Worm (Caenorhabditis elegans) whole organism, L3 larva: ENCODE measurements around the gene C04C11.25.
A peak's percentile ranks its signal among the peaks of the same experiment; 100 is the strongest.

Experiments
- R02D3.7 ChIP-seq: fragments of 150-350 bp; optimal IDR thresholded peaks from 2 replicates; lab custom pipeline; 2014; ENCODE audit warnings: missing biosample characterization, missing genetic modification characterization
- aly-2 ChIP-seq: fragments of 150-350 bp; optimal IDR thresholded peaks from 2 replicates; lab custom pipeline; 2014; ENCODE audit warnings: missing biosample characterization, missing genetic modification characterization
- ama-1 ChIP-seq: fragments of 150-350 bp; optimal IDR thresholded peaks from 2 replicates; lab custom pipeline; 2018
- ceh-28 ChIP-seq: fragments of 150-350 bp; optimal IDR thresholded peaks from 2 replicates; lab custom pipeline; 2014; ENCODE audit warnings: missing biosample characterization, missing genetic modification reagents, missing genetic modification characterization
- ceh-82 ChIP-seq: fragments of 150-350 bp; optimal IDR thresholded peaks from 2 replicates; lab custom pipeline; 2014; ENCODE audit warnings: missing biosample characterization, missing genetic modification characterization
- daf-12 ChIP-seq: fragments of 150-350 bp; optimal IDR thresholded peaks from 2 replicates; lab custom pipeline; 2014; ENCODE audit warnings: missing biosample characterization, missing genetic modification reagents, missing genetic modification characterization
- egl-27 ChIP-seq: sonication (generic microtip); optimal IDR thresholded peaks from 4 replicates; lab custom pipeline; 2017; ENCODE audit warnings: missing biosample characterization, missing genetic modification reagents, missing genetic modification characterization
- egl-5 ChIP-seq: fragments of 150-350 bp; optimal IDR thresholded peaks from 2 replicates; lab custom pipeline; 2017; ENCODE audit warnings: missing biosample characterization, missing genetic modification reagents, missing genetic modification characterization, inconsistent platforms
- elt-1 ChIP-seq: fragments of 150-350 bp; optimal IDR thresholded peaks from 2 replicates; lab custom pipeline; 2014; ENCODE audit warnings: missing biosample characterization, missing genetic modification characterization
- elt-2 ChIP-seq: sonication (generic microtip); optimal IDR thresholded peaks from 2 replicates; lab custom pipeline; 2016; ENCODE audit warnings: missing genetic modification reagents, mild to moderate bottlenecking, missing genetic modification characterization, missing compliant biosample characterization
- elt-3 ChIP-seq, 3 experiments: fragments of 150-350 bp in 1 of 3; sonication (generic microtip) in 2 of 3; optimal IDR thresholded peaks; 2 replicates in 2 of 3; 4 replicates in 1 of 3; lab custom pipeline; 2014 to 2017; ENCODE audit warnings: missing biosample characterization in 3 of 3, missing genetic modification characterization in 3 of 3
- eor-1 ChIP-seq, 2 experiments: fragments of 150-350 bp; optimal IDR thresholded peaks; 2 replicates each; lab custom pipeline; 2014 to 2018; ENCODE audit warnings: missing biosample characterization in 2 of 2, missing genetic modification characterization in 2 of 2
- fkh-10 ChIP-seq: sonication (generic microtip); optimal IDR thresholded peaks from 2 replicates; lab custom pipeline; 2017; ENCODE audit warnings: missing biosample characterization, missing genetic modification reagents, missing genetic modification characterization
- fkh-2 ChIP-seq: fragments of 150-350 bp; optimal IDR thresholded peaks from 2 replicates; lab custom pipeline; 2014; ENCODE audit warnings: missing biosample characterization, missing genetic modification reagents, missing genetic modification characterization
- fos-1 ChIP-seq: fragments of 150-350 bp; optimal IDR thresholded peaks from 2 replicates; lab custom pipeline; 2014; ENCODE audit warnings: missing biosample characterization, missing genetic modification characterization
- hmg-11 ChIP-seq: sonication (generic microtip); optimal IDR thresholded peaks from 2 replicates; lab custom pipeline; 2016; ENCODE audit warnings: missing genetic modification characterization, missing compliant biosample characterization
- jun-1 ChIP-seq: fragments of 150-350 bp; optimal IDR thresholded peaks from 2 replicates; lab custom pipeline; 2014; ENCODE audit warnings: missing biosample characterization, missing genetic modification reagents, missing genetic modification characterization
- lin-15B ChIP-seq: fragments of 150-350 bp; optimal IDR thresholded peaks from 2 replicates; lab custom pipeline; 2014; ENCODE audit warnings: missing biosample characterization, missing genetic modification characterization
- lin-39 ChIP-seq: fragments of 150-350 bp; optimal IDR thresholded peaks from 2 replicates; lab custom pipeline; 2018; ENCODE audit warnings: missing biosample characterization, missing genetic modification reagents, missing genetic modification characterization
- lsy-12 ChIP-seq: sonication (generic microtip); optimal IDR thresholded peaks from 2 replicates; lab custom pipeline; 2016; ENCODE audit warnings: mild to moderate bottlenecking, missing genetic modification characterization, missing compliant biosample characterization
- mml-1 ChIP-seq: fragments of 150-350 bp; sonication (generic microtip); optimal IDR thresholded peaks from 3 replicates; lab custom pipeline; 2014; ENCODE audit warnings: missing biosample characterization, missing genetic modification characterization
- nfya-1 ChIP-seq: sonication (generic microtip); optimal IDR thresholded peaks from 2 replicates; lab custom pipeline; 2017; ENCODE audit warnings: missing genetic modification characterization, mild to moderate bottlenecking, missing compliant biosample characterization, antibody characterized with exemption, moderate library complexity; ENCODE audit not compliant: insufficient read depth
- nhr-11 ChIP-seq: fragments of 150-350 bp; optimal IDR thresholded peaks from 2 replicates; lab custom pipeline; 2014; ENCODE audit warnings: missing biosample characterization, missing genetic modification characterization
- nhr-12 ChIP-seq: fragments of 150-350 bp; optimal IDR thresholded peaks from 2 replicates; lab custom pipeline; 2014; ENCODE audit warnings: missing biosample characterization, missing genetic modification characterization
- nhr-23 ChIP-seq: fragments of 150-350 bp; optimal IDR thresholded peaks from 2 replicates; lab custom pipeline; 2014; ENCODE audit warnings: missing biosample characterization, missing genetic modification reagents, missing genetic modification characterization
- nhr-237 ChIP-seq: fragments of 150-350 bp; optimal IDR thresholded peaks from 2 replicates; lab custom pipeline; 2014; ENCODE audit warnings: missing biosample characterization, missing genetic modification characterization
- nhr-25 ChIP-seq: sonication (generic microtip); optimal IDR thresholded peaks from 2 replicates; lab custom pipeline; 2017; ENCODE audit warnings: missing biosample characterization, missing genetic modification characterization
- nhr-28 ChIP-seq: fragments of 150-350 bp; optimal IDR thresholded peaks from 2 replicates; lab custom pipeline; 2014; ENCODE audit warnings: missing biosample characterization, missing genetic modification characterization
- nhr-76 ChIP-seq: fragments of 150-350 bp; sonication (generic microtip); optimal IDR thresholded peaks from 5 replicates; lab custom pipeline; 2014; ENCODE audit warnings: missing biosample characterization, missing genetic modification characterization
- pha-4 ChIP-seq: fragments of 150-350 bp; optimal IDR thresholded peaks from 2 replicates; lab custom pipeline; 2014; ENCODE audit warnings: missing biosample characterization, missing genetic modification reagents, missing genetic modification characterization
- pqm-1 ChIP-seq: fragments of 150-350 bp; optimal IDR thresholded peaks from 2 replicates; lab custom pipeline; 2017; ENCODE audit warnings: missing biosample characterization, missing genetic modification characterization, inconsistent platforms
- sea-2 ChIP-seq: fragments of 150-350 bp; sonication (generic microtip); optimal IDR thresholded peaks from 4 replicates; lab custom pipeline; 2014; ENCODE audit warnings: missing biosample characterization, missing genetic modification reagents, missing genetic modification characterization
- skn-1 ChIP-seq: fragments of 150-350 bp; optimal IDR thresholded peaks from 2 replicates; lab custom pipeline; 2014; ENCODE audit warnings: missing biosample characterization, missing genetic modification characterization
- snpc-4 ChIP-seq: fragments of 150-350 bp; optimal IDR thresholded peaks from 2 replicates; lab custom pipeline; 2014; ENCODE audit warnings: missing biosample characterization, missing genetic modification characterization
- unc-39 ChIP-seq: sonication (generic microtip); optimal IDR thresholded peaks from 4 replicates; lab custom pipeline; 2017; ENCODE audit warnings: missing biosample characterization, missing genetic modification characterization
- zag-1 ChIP-seq: fragments of 150-350 bp; optimal IDR thresholded peaks from 2 replicates; lab custom pipeline; 2014; ENCODE audit warnings: missing biosample characterization, missing genetic modification characterization
- ztf-11 ChIP-seq: fragments of 150-350 bp; optimal IDR thresholded peaks from 2 replicates; lab custom pipeline; 2014; ENCODE audit warnings: missing biosample characterization, missing genetic modification characterization
- ztf-4 ChIP-seq: fragments of 150-350 bp; optimal IDR thresholded peaks from 2 replicates; lab custom pipeline; 2014; ENCODE audit warnings: missing biosample characterization, missing genetic modification characterization

Gene C04C11.25

ce11 chrX:14029392-14029791 is 14.1 kb upstream of the C04C11.25 start:
- no peak for TF ChIP-seq ztf-4
- TF ChIP-seq elt-2 (tag; lab: Kevin White, UChicago), result no peak
- TF ChIP-seq aly-2 (tag; lab: Kevin White, UChicago), result no peak
- TF ChIP-seq sea-2 (GFP tag; lab: Kevin White, UChicago), result no peak
- no peak for TF ChIP-seq lsy-12 (tag; lab: Kevin White, UChicago)
- TF ChIP-seq lin-15B, result no peak
- no peak for TF ChIP-seq fkh-10 (GFP tag; lab: Kevin White, UChicago)
- TF ChIP-seq pha-4 (tag; lab: Kevin White, UChicago), result no peak
- TF ChIP-seq, all 47 proteins: peak for 0

DNA sequence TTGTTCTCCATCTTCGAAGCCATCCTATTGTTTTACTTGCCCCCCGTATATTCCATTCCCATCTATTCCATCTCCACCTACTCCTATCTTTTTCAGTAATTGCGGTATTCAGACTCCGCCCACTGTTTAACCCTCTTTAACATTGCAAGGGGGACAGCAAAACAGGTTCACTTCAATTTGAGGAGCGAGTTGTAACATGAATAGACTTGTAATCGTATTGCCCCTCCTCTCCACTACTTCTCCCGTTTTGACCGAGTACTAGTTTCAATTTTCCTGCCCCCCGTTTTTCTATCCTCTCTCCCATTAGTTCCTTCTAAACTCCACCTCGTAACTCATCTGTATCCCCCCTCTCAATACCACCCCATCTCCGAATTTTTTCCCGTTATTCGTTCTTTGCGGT is 13.2 kb upstream of the C04C11.25 start:
- no peak for TF ChIP-seq mml-1 (tag; lab: Kevin White, UChicago)
- TF ChIP-seq elt-3 (tag; optimal IDR thresholded peaks at IDR 0.05; lab: Kevin White, UChicago), result no peak
- no peak for TF ChIP-seq nhr-28 (tag; lab: Kevin White, UChicago)
- TF ChIP-seq aly-2 (tag; lab: Kevin White, UChicago), result no peak
- TF ChIP-seq egl-27 (tag; lab: Kevin White, UChicago), result no peak
- no peak for TF ChIP-seq fkh-2
- no peak for TF ChIP-seq lin-39
- TF ChIP-seq unc-39 (tag; lab: Kevin White, UChicago), result no peak
- no peak for TF ChIP-seq ztf-11 (tag; lab: Kevin White, UChicago)
- no peak for TF ChIP-seq sea-2 (GFP tag; lab: Kevin White, UChicago)
- TF ChIP-seq ceh-28 (tag; lab: Kevin White, UChicago), result no peak
- no peak for TF ChIP-seq pha-4 (tag; lab: Kevin White, UChicago)
- no peak for TF ChIP-seq skn-1 (tag; lab: Kevin White, UChicago)
- no peak for TF ChIP-seq nfya-1 (tag; lab: Kevin White, UChicago)
- no peak for TF ChIP-seq nhr-25 (tag; lab: Kevin White, UChicago)
- no peak for TF ChIP-seq daf-12
- no peak for TF ChIP-seq pqm-1 (tag; lab: Kevin White, UChicago)
- TF ChIP-seq fos-1 (tag; lab: Kevin White, UChicago), result no peak
- TF ChIP-seq ama-1 (lab: Kevin White, UChicago), result no peak

ce11 chrX:14026893-14027292 is 11.6 kb upstream of the C04C11.25 start:
- TF ChIP-seq pha-4 (tag; lab: Kevin White, UChicago), result no peak
- no peak for TF ChIP-seq sea-2 (GFP tag; lab: Kevin White, UChicago)
- no peak for TF ChIP-seq ceh-82 (tag; lab: Kevin White, UChicago)

DNA sequence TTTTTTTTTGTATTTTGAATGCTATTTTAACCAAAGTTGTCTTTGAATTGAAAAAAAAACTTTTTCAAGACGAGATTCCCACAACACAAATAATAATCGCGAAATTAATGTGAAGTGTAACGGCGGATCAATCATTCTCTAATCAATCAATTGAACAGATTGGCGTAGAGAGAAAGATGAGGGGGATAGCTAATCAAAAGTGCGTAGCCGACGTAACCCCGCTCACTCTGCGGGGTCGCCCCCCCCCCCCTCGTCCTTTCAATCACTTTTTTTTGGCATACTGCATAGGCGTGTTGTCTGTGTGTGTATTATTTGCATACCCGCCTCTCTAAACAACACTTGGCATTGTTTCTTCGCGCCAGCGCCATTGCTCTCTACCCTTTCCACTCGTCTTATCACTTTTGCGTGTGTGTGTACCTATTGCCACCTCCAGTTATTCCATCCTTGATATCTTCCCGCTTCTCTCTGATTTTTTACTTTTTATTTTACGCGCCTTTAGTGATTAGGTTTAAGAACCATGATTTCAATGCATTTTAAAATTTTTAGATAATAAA is 9.2 kb upstream of the C04C11.25 start:
- TF ChIP-seq hmg-11 (tag; lab: Kevin White, UChicago) (no peak), lin-39 (peak; percentile 53), nhr-11 (tag; lab: Kevin White, UChicago) (no peak), R02D3.7 (tag; lab: Kevin White, UChicago) (no peak), nhr-237 (tag; lab: Kevin White, UChicago) (no peak), ama-1 (lab: Kevin White, UChicago) (no peak), eor-1 (tag; optimal IDR thresholded peaks at IDR 0.05; lab: Kevin White, UChicago) (no peak), nfya-1 (tag; lab: Kevin White, UChicago) (peak; percentile 15), elt-1 (tag; lab: Kevin White, UChicago) (no peak), zag-1 (no peak), daf-12 (no peak), jun-1 (tag; lab: Kevin White, UChicago) (no peak), aly-2 (tag; lab: Kevin White, UChicago) (no peak), egl-5 (tag; lab: Kevin White, UChicago) (no peak), nhr-28 (tag; lab: Kevin White, UChicago) (no peak), nhr-12 (no peak), pha-4 (tag; lab: Kevin White, UChicago) (peak; percentile 65), elt-2 (tag; lab: Kevin White, UChicago) (peak; percentile 59), ztf-11 (tag; lab: Kevin White, UChicago) (no peak), nhr-23 (tag; lab: Kevin White, UChicago) (no peak), ceh-82 (tag; lab: Kevin White, UChicago) (no peak), snpc-4 (tag; lab: Kevin White, UChicago) (no peak), nhr-76 (no peak)
